Fruit fly (Drosophila melanogaster): Measurements from ENCODE around the gene Ipo9.

Ipo9 gene

dm6 chr3R:11458022-11458850 is 45.9 kb downstream of the Ipo9 start:
- TF ChIP-seq lola (GFP tag; optimal IDR thresholded peaks at IDR 0.05) (no peak), dmrt93B (GFP tag; optimal IDR thresholded peaks at IDR 0.05) (no peak), Hr83 (GFP tag; optimal IDR thresholded peaks at IDR 0.05; ENCODE audit: poor library complexity, severe bottlenecking) (no peak), Hr78 (GFP tag; optimal IDR thresholded peaks at IDR 0.05) (no peak), CG32264 (GFP tag; optimal IDR thresholded peaks at IDR 0.05) (no peak), CrebA (GFP tag; optimal IDR thresholded peaks at IDR 0.05; ENCODE audit: borderline replicate concordance) (no peak), sv (GFP tag; optimal IDR thresholded peaks at IDR 0.05) (no peak), GATAd (GFP tag; optimal IDR thresholded peaks at IDR 0.05) (no peak), Myc (optimal IDR thresholded peaks at IDR 0.05) (no peak), Sp1 (GFP tag; optimal IDR thresholded peaks at IDR 0.05) (no peak), Hnf4 (GFP tag; optimal IDR thresholded peaks at IDR 0.05) (peak; percentile 39), Abd-B (GFP tag; optimal IDR thresholded peaks at IDR 0.05) (no peak), usp (GFP tag; optimal IDR thresholded peaks at IDR 0.05) (no peak), Dif (GFP tag; optimal IDR thresholded peaks at IDR 0.05; ENCODE audit: partially characterized antibody) (peak; percentile 25), brk (GFP tag; optimal IDR thresholded peaks at IDR 0.05) (no peak), Rel (GFP tag; optimal IDR thresholded peaks at IDR 0.05) (no peak), Rel (tag; optimal IDR thresholded peaks at IDR 0.05) (no peak), Mio (GFP tag; optimal IDR thresholded peaks at IDR 0.05) (no peak), psq (GFP tag; optimal IDR thresholded peaks at IDR 0.05) (no peak), h (GFP tag; optimal IDR thresholded peaks at IDR 0.05) (peak; percentile 52), tai (GFP tag; optimal IDR thresholded peaks at IDR 0.05) (no peak), sage (GFP tag; optimal IDR thresholded peaks at IDR 0.05) (no peak), dsf (GFP tag; optimal IDR thresholded peaks at IDR 0.05; ENCODE audit: borderline replicate concordance) (no peak), br (GFP tag; optimal IDR thresholded peaks at IDR 0.05) (no peak), fru (GFP tag; optimal IDR thresholded peaks at IDR 0.05) (peak; percentile 61), HLH106 (tag; optimal IDR thresholded peaks at IDR 0.05) (peak; percentile 22), jim (GFP tag; optimal IDR thresholded peaks at IDR 0.05) (no peak), CG9705 (GFP tag; optimal IDR thresholded peaks at IDR 0.05) (no peak), woc (GFP tag; optimal IDR thresholded peaks at IDR 0.05) (no peak), Vsx2 (GFP tag; optimal IDR thresholded peaks at IDR 0.05; ENCODE audit: partially characterized antibody) (no peak), rgr (GFP tag; optimal IDR thresholded peaks at IDR 0.05) (peak; percentile 33), N (GFP tag; optimal IDR thresholded peaks at IDR 0.05) (no peak), pan (optimal IDR thresholded peaks at IDR 0.05) (no peak), ey (GFP tag; optimal IDR thresholded peaks at IDR 0.05) (peak; percentile 15), Jra (GFP tag; optimal IDR thresholded peaks at IDR 0.05) (no peak), OdsH (GFP tag; optimal IDR thresholded peaks at IDR 0.05) (peak; percentile 8), Dfd (GFP tag; optimal IDR thresholded peaks at IDR 0.05) (no peak), foxo (GFP tag; optimal IDR thresholded peaks at IDR 0.05) (peak in 1 of 2 experiments; percentile 36), dl (GFP tag; optimal IDR thresholded peaks at IDR 0.05; ENCODE audit: insufficient read depth in 1 of 2, partially characterized antibody in 2 of 2) (peak in 1 of 2 experiments; percentile 17)

DNA sequence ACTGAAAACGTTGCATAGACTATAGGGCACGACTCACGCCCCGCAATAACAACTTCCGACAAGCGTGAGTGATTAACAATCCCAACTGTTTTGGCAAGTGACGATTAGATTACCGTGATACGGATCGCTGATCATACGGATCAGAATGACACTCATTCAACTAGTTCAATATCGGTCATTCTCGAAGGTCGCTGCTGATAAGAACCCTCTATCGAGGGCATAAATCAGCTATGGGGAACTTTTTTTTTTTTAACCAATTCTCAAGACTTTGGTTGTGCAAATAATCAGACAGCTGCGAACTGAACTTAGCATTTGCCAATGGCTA is 46.5 kb downstream of the Ipo9 start:
- TF ChIP-seq Rel (GFP tag; optimal IDR thresholded peaks at IDR 0.05) (no peak), Rel (tag; optimal IDR thresholded peaks at IDR 0.05) (peak; percentile 43), pan (optimal IDR thresholded peaks at IDR 0.05) (no peak)
